Worm (Caenorhabditis elegans): ENCODE results near the gene ech-6.
A peak's percentile ranks its signal among the peaks of the same experiment; 100 is the strongest.

The ech-6 gene

ce11 chrIII:9735857-9736256 lies 16.8 kb downstream of the ech-6 start, which contains the start of gene dao-6:
Gene dao-6, minus strand, starts transcription at chrIII:9736201.
- no peak for TF ChIP-seq C38D4.7 (GFP tag; optimal IDR thresholded peaks at IDR 0.05)
- TF ChIP-seq unc-3 (GFP tag; conservative IDR thresholded peaks at IDR 0.05) = no peak
- TF ChIP-seq unc-3 (tag; optimal IDR thresholded peaks at IDR 0.05) = no peak
- TF ChIP-seq npax-4 (tag; optimal IDR thresholded peaks at IDR 0.05) = no peak
- no peak for TF ChIP-seq ceh-22 (tag; optimal IDR thresholded peaks at IDR 0.05)
- no peak for TF ChIP-seq syd-9 (tag; optimal IDR thresholded peaks at IDR 0.05)
- no peak for TF ChIP-seq ets-4 (tag; optimal IDR thresholded peaks at IDR 0.05)
- no peak for TF ChIP-seq rnt-1 (tag; optimal IDR thresholded peaks at IDR 0.05)
- no peak for TF ChIP-seq ceh-48 (tag; optimal IDR thresholded peaks at IDR 0.05)
- no peak for TF ChIP-seq sox-4 (tag; optimal IDR thresholded peaks at IDR 0.05)

ce11 chrIII:9734030-9734429 lies 18.7 kb downstream of the ech-6 start:
- TF ChIP-seq pat-9 (tag; optimal IDR thresholded peaks at IDR 0.05) (no peak), pag-3 (tag; optimal IDR thresholded peaks at IDR 0.05; ENCODE audit: borderline replicate concordance) (no peak), hlh-13 (GFP tag; optimal IDR thresholded peaks at IDR 0.05) (no peak)

ce11 chrIII:9733333-9733732 lies 19.4 kb downstream of the ech-6 start:
- TF ChIP-seq gmeb-2 (tag; optimal IDR thresholded peaks at IDR 0.05) (no peak), C08G9.2 (tag; optimal IDR thresholded peaks at IDR 0.05) (no peak), ahr-1 (tag; optimal IDR thresholded peaks at IDR 0.05) (no peak), Y22D7AL.16 (tag; optimal IDR thresholded peaks at IDR 0.05) (no peak), tbx-7 (tag; optimal IDR thresholded peaks at IDR 0.05) (no peak), dmd-4 (tag; optimal IDR thresholded peaks at IDR 0.05; ENCODE audit: borderline replicate concordance) (no peak)

- no peak for TF ChIP-seq ceh-30 (tag; optimal IDR thresholded peaks at IDR 0.05)
- TF ChIP-seq T23F11.4 (GFP tag; optimal IDR thresholded peaks at IDR 0.05) = no peak
- no peak for TF ChIP-seq eyg-1 (tag; optimal IDR thresholded peaks at IDR 0.05)
- TF ChIP-seq ceh-18 (tag; optimal IDR thresholded peaks at IDR 0.05) = peak; percentile 45
- TF ChIP-seq dve-1 (tag; optimal IDR thresholded peaks at IDR 0.05) = no peak
- TF ChIP-seq C08G9.2 (tag; optimal IDR thresholded peaks at IDR 0.05) = no peak
- TF ChIP-seq lin-11 (tag; optimal IDR thresholded peaks at IDR 0.05) = no peak
- no peak for TF ChIP-seq npax-4 (tag; optimal IDR thresholded peaks at IDR 0.05)
- TF ChIP-seq unc-55 (GFP tag; optimal IDR thresholded peaks at IDR 0.05) = peak; percentile 27
These were observed 21.3 kb downstream of the ech-6 start for ce11 chrIII:9731313-9731912.

- TF ChIP-seq unc-86 (tag; optimal IDR thresholded peaks at IDR 0.05) = no peak
- no peak for TF ChIP-seq K09A11.1 (tag; optimal IDR thresholded peaks at IDR 0.05; ENCODE audit: insufficient read depth)
- no peak for TF ChIP-seq ceh-19 (GFP tag; optimal IDR thresholded peaks at IDR 0.05)
- no peak for TF ChIP-seq pqm-1 (tag; optimal IDR thresholded peaks at IDR 0.05)
- no peak for TF ChIP-seq ceh-34 (tag; optimal IDR thresholded peaks at IDR 0.05)
- TF ChIP-seq ceh-22 (tag; optimal IDR thresholded peaks at IDR 0.05) = no peak
- no peak for TF ChIP-seq ztf-16 (tag; optimal IDR thresholded peaks at IDR 0.05)
- no peak for TF ChIP-seq elt-4 (tag; optimal IDR thresholded peaks at IDR 0.05)
- no peak for TF ChIP-seq ceh-30 (tag; optimal IDR thresholded peaks at IDR 0.05)
- no peak for TF ChIP-seq ref-2 (tag; optimal IDR thresholded peaks at IDR 0.05)
These were observed 22.3 kb downstream of the ech-6 start for ce11 chrIII:9730407-9730806.
